Fruit fly (Drosophila melanogaster) whole organism, embryonic: Measurements from ENCODE around the gene Cdk7.

Source experiments
- Adf1 ChIP-seq: fragments of 200-800 bp; sonication (Bioruptor generic); IDR thresholded peaks from 2 replicates; pipeline ENCODE4 v1.3.6; 2022; ENCODE audit warnings: missing biosample characterization, missing genetic modification characterization
- Atf6 ChIP-seq: fragments of 200-800 bp; sonication (Bioruptor generic); IDR thresholded peaks from 2 replicates; pipeline ENCODE4 v1.3.6; 2022; ENCODE audit warnings: missing biosample characterization, missing genetic modification characterization
- CG10431 ChIP-seq: fragments of 200-800 bp; sonication (Bioruptor generic); optimal IDR thresholded peaks from 3 replicates; lab custom pipeline; 2018; ENCODE audit warnings: missing biosample characterization, mild to moderate bottlenecking, missing genetic modification characterization
- CG10462 ChIP-seq: fragments of 200-800 bp; sonication (Bioruptor generic); optimal IDR thresholded peaks from 2 replicates; lab custom pipeline; 2016; ENCODE audit warnings: missing biosample characterization, missing genetic modification characterization
- CG10543 ChIP-seq: fragments of 200-800 bp; sonication (Bioruptor generic); optimal IDR thresholded peaks from 3 replicates; lab custom pipeline; 2017; ENCODE audit warnings: missing biosample characterization, mild to moderate bottlenecking, missing genetic modification characterization, moderate library complexity
- CG11093 ChIP-seq: fragments of 200-800 bp; sonication (Bioruptor generic); IDR thresholded peaks from 3 replicates; pipeline ENCODE4 v1.3.6; 2022; ENCODE audit warnings: missing biosample characterization, missing genetic modification characterization
- CG11695 ChIP-seq: fragments of 200-800 bp; sonication (Bioruptor generic); IDR thresholded peaks from 3 replicates; pipeline ENCODE4 v1.3.6; 2022; ENCODE audit warnings: missing biosample characterization, missing genetic modification characterization
- CG11723 ChIP-seq: fragments of 200-800 bp; sonication (Bioruptor generic); optimal IDR thresholded peaks from 2 replicates; lab custom pipeline; 2017; ENCODE audit warnings: missing biosample characterization, mild to moderate bottlenecking, missing genetic modification characterization
- CG12299 ChIP-seq: fragments of 200-800 bp; sonication (Bioruptor generic); optimal IDR thresholded peaks from 2 replicates; lab custom pipeline; 2018; ENCODE audit warnings: missing biosample characterization, mild to moderate bottlenecking, missing genetic modification characterization
- CG1233 ChIP-seq: fragments of 200-800 bp; sonication (Bioruptor generic); optimal IDR thresholded peaks from 4 replicates; lab custom pipeline; 2018; ENCODE audit warnings: missing biosample characterization, mild to moderate bottlenecking, missing genetic modification characterization
- CG12659 ChIP-seq: fragments of 200-800 bp; sonication (Bioruptor generic); optimal IDR thresholded peaks from 3 replicates; lab custom pipeline; 2017; ENCODE audit warnings: mild to moderate bottlenecking, missing biosample characterization, missing genetic modification reagents, missing genetic modification characterization
- CG13296 ChIP-seq: fragments of 200-800 bp; sonication (Bioruptor generic); optimal IDR thresholded peaks from 3 replicates; lab custom pipeline; 2018; ENCODE audit warnings: missing biosample characterization, mild to moderate bottlenecking, missing genetic modification characterization
- CG13624 ChIP-seq: fragments of 200-800 bp; sonication (Bioruptor generic); optimal IDR thresholded peaks from 2 replicates; lab custom pipeline; 2016; ENCODE audit warnings: missing biosample characterization, missing genetic modification characterization
- CG14441 ChIP-seq: fragments of 200-800 bp; sonication (Bioruptor generic); IDR thresholded peaks from 2 replicates; pipeline ENCODE4 v1.3.6; 2022; ENCODE audit warnings: missing biosample characterization, missing genetic modification characterization
- CG14710 ChIP-seq: fragments of 200-800 bp; sonication (Bioruptor generic); optimal IDR thresholded peaks from 3 replicates; lab custom pipeline; 2019; ENCODE audit warnings: missing biosample characterization, mild to moderate bottlenecking, missing genetic modification characterization, moderate library complexity
- CG17328 ChIP-seq: fragments of 200-800 bp; sonication (Bioruptor generic); IDR thresholded peaks from 2 replicates; pipeline ENCODE4 v1.3.6; 2022; ENCODE audit warnings: missing biosample characterization, missing genetic modification characterization
- CG17359 ChIP-seq: fragments of 200-800 bp; sonication (Bioruptor generic); optimal IDR thresholded peaks from 3 replicates; lab custom pipeline; 2018; ENCODE audit warnings: missing biosample characterization, mild to moderate bottlenecking, missing genetic modification characterization, moderate library complexity
- CG17612 ChIP-seq: fragments of 200-800 bp; sonication (Bioruptor generic); IDR thresholded peaks from 2 replicates; pipeline ENCODE4 v1.3.6; 2022; ENCODE audit warnings: missing biosample characterization, missing genetic modification characterization
- CG2120 ChIP-seq: fragments of 200-800 bp; sonication (Bioruptor generic); optimal IDR thresholded peaks from 3 replicates; lab custom pipeline; 2016; ENCODE audit warnings: missing biosample characterization, missing genetic modification characterization
- CG2129 ChIP-seq: fragments of 200-800 bp; sonication (Bioruptor generic); IDR thresholded peaks from 2 replicates; pipeline ENCODE4 v1.3.6; 2022; ENCODE audit warnings: missing biosample characterization, missing genetic modification characterization; ENCODE audit not compliant: partially characterized antibody
- CG2202 ChIP-seq: fragments of 200-800 bp; sonication (Bioruptor generic); optimal IDR thresholded peaks from 2 replicates; lab custom pipeline; 2018; ENCODE audit warnings: missing biosample characterization, mild to moderate bottlenecking, missing genetic modification characterization
- CG30020 ChIP-seq: fragments of 200-800 bp; optimal IDR thresholded peaks from 2 replicates; lab custom pipeline; 2019; ENCODE audit warnings: missing biosample characterization, mild to moderate bottlenecking, missing genetic modification characterization, moderate library complexity
- CG3281 ChIP-seq: fragments of 200-800 bp; sonication (Bioruptor generic); optimal IDR thresholded peaks from 3 replicates; lab custom pipeline; 2017; ENCODE audit warnings: missing biosample characterization, mild to moderate bottlenecking, missing genetic modification characterization
- CG4730 ChIP-seq: fragments of 200-800 bp; sonication (Bioruptor generic); IDR thresholded peaks from 2 replicates; pipeline ENCODE4 v1.3.6; 2022; ENCODE audit warnings: missing biosample characterization, missing genetic modification characterization
- CG7357 ChIP-seq: fragments of 200-800 bp; sonication (Bioruptor generic); IDR thresholded peaks from 3 replicates; pipeline ENCODE4 v1.3.6; 2022; ENCODE audit warnings: missing biosample characterization, missing genetic modification characterization
- CG7786 ChIP-seq: fragments of 200-800 bp; sonication (Bioruptor generic); optimal IDR thresholded peaks from 2 replicates; lab custom pipeline; 2016; ENCODE audit warnings: missing biosample characterization, missing genetic modification characterization
- CHES-1-like ChIP-seq: fragments of 200-800 bp; sonication (Bioruptor generic); optimal IDR thresholded peaks from 2 replicates; lab custom pipeline; 2016; ENCODE audit warnings: missing biosample characterization, missing genetic modification characterization
- Dad ChIP-seq: fragments of 200-800 bp; sonication (Bioruptor generic); optimal IDR thresholded peaks from 3 replicates; lab custom pipeline; 2016; ENCODE audit warnings: missing biosample characterization, missing genetic modification characterization
- E2f2 ChIP-seq: fragments of 200-800 bp; sonication (Bioruptor generic); IDR thresholded peaks from 2 replicates; pipeline ENCODE4 v1.3.6; 2022; ENCODE audit warnings: missing biosample characterization, missing genetic modification characterization
- H15 ChIP-seq: fragments of 200-800 bp; sonication (Bioruptor generic); IDR thresholded peaks from 3 replicates; pipeline ENCODE4 v1.3.6; 2022; ENCODE audit warnings: missing biosample characterization, missing genetic modification characterization
- H2.0 ChIP-seq: fragments of 200-800 bp; sonication (Bioruptor generic); IDR thresholded peaks from 2 replicates; pipeline ENCODE4 v1.3.6; 2022; ENCODE audit warnings: missing biosample characterization, missing genetic modification characterization
- Hr3 ChIP-seq: fragments of 200-800 bp; sonication (Bioruptor generic); optimal IDR thresholded peaks from 3 replicates; lab custom pipeline; 2016; ENCODE audit warnings: missing biosample characterization, missing genetic modification characterization
- Lim3 ChIP-seq: fragments of 200-800 bp; sonication (Bioruptor generic); IDR thresholded peaks from 2 replicates; pipeline ENCODE4 v1.3.6; 2022; ENCODE audit warnings: missing biosample characterization, missing genetic modification characterization
- MBD-R2 ChIP-seq: fragments of 200-800 bp; sonication (Bioruptor generic); IDR thresholded peaks from 2 replicates; pipeline ENCODE4 v1.3.6; 2022; ENCODE audit warnings: missing biosample characterization, missing genetic modification characterization
- Nf-YA ChIP-seq: fragments of 200-800 bp; sonication (Bioruptor generic); IDR thresholded peaks from 2 replicates; pipeline ENCODE4 v1.3.6; 2022; ENCODE audit warnings: missing biosample characterization, missing genetic modification characterization
- Optix ChIP-seq: fragments of 200-800 bp; sonication (Bioruptor generic); IDR thresholded peaks from 3 replicates; pipeline ENCODE4 v1.3.6; 2022; ENCODE audit warnings: missing biosample characterization, missing genetic modification characterization
- bowl ChIP-seq: fragments of 200-800 bp; sonication (Bioruptor generic); IDR thresholded peaks from 2 replicates; pipeline ENCODE4 v1.3.6; 2022; ENCODE audit warnings: missing biosample characterization, missing genetic modification characterization
- cad ChIP-seq: fragments of >200 bp; optimal IDR thresholded peaks from 2 replicates; lab custom pipeline; 2017; ENCODE audit warnings: missing biosample characterization, missing genetic modification characterization
- disco-r ChIP-seq: fragments of 200-800 bp; sonication (Bioruptor generic); optimal IDR thresholded peaks from 2 replicates; lab custom pipeline; 2016; ENCODE audit warnings: missing biosample characterization, missing genetic modification characterization
- gsb ChIP-seq: fragments of 200-800 bp; sonication (Bioruptor generic); IDR thresholded peaks from 2 replicates; pipeline ENCODE4 v1.3.6; 2022; ENCODE audit warnings: missing biosample characterization, missing genetic modification characterization
- gt ChIP-seq: fragments of 200-800 bp; sonication (Bioruptor generic); IDR thresholded peaks from 2 replicates; pipeline ENCODE4 v1.3.6; 2022; ENCODE audit warnings: missing biosample characterization, missing genetic modification characterization
- jumu ChIP-seq: fragments of 200-800 bp; sonication (Bioruptor generic); optimal IDR thresholded peaks from 3 replicates; lab custom pipeline; 2016; ENCODE audit warnings: missing biosample characterization, missing genetic modification characterization
- klu ChIP-seq: fragments of 200-800 bp; sonication (Bioruptor generic); IDR thresholded peaks from 2 replicates; pipeline ENCODE4 v1.3.6; 2022; ENCODE audit warnings: missing biosample characterization, missing genetic modification characterization
- kni ChIP-seq: fragments of 200-800 bp; sonication (Bioruptor generic); optimal IDR thresholded peaks from 3 replicates; lab custom pipeline; 2017; ENCODE audit warnings: mild to moderate bottlenecking, missing biosample characterization, missing genetic modification reagents, missing genetic modification characterization
- lov ChIP-seq, 2 experiments: fragments of 200-800 bp in 1 of 2; fragments of >200 bp in 1 of 2; sonication (Bioruptor generic) in 1 of 2; IDR thresholded peaks in 1 of 2; optimal IDR thresholded peaks in 1 of 2; 2 replicates in 1 of 2; 3 replicates in 1 of 2; pipeline versions ENCODE4 v1.3.6 to Lab custom; 2017 to 2022; ENCODE audit warnings: missing biosample characterization in 1 of 2, missing genetic modification characterization in 1 of 2
- p53 ChIP-seq: fragments of 200-800 bp; sonication (Bioruptor generic); optimal IDR thresholded peaks from 2 replicates; lab custom pipeline; 2016; ENCODE audit warnings: missing biosample characterization, missing genetic modification characterization
- slbo ChIP-seq: fragments of 200-800 bp; sonication (Bioruptor generic); IDR thresholded peaks from 2 replicates; pipeline ENCODE4 v1.3.6; 2022; ENCODE audit warnings: missing biosample characterization, missing genetic modification characterization
- sob ChIP-seq: fragments of 200-800 bp; sonication (Bioruptor generic); IDR thresholded peaks from 2 replicates; pipeline ENCODE4 v1.3.6; 2022; ENCODE audit warnings: missing biosample characterization, missing genetic modification characterization
- sqz ChIP-seq: fragments of 200-800 bp; sonication (Bioruptor generic); optimal IDR thresholded peaks from 3 replicates; lab custom pipeline; 2018; ENCODE audit warnings: missing biosample characterization, mild to moderate bottlenecking, missing genetic modification characterization
- sug ChIP-seq: fragments of 200-800 bp; optimal IDR thresholded peaks from 2 replicates; lab custom pipeline; 2019; ENCODE audit warnings: missing biosample characterization, mild to moderate bottlenecking, missing genetic modification characterization, moderate library complexity
- tio ChIP-seq: fragments of 200-800 bp; sonication (Bioruptor generic); optimal IDR thresholded peaks from 2 replicates; lab custom pipeline; 2017; ENCODE audit warnings: missing biosample characterization, missing genetic modification characterization, inconsistent platforms
- ttk ChIP-seq: fragments of 200-800 bp; sonication (Bioruptor generic); IDR thresholded peaks from 2 replicates; pipeline ENCODE4 v2.1.2; 2022; ENCODE audit warnings: missing biosample characterization, missing genetic modification characterization

The Cdk7 gene

dm6 chrX:5311838-5312339 lies 3.1 kb upstream of the Cdk7 start, which contains the start of the genes TrxT and dhd (continued):
- TF ChIP-seq CG17328 (GFP tag; lab: Robert Waterston, UW) (peak; percentile 64), CG17359 (tag; lab: Kevin White, UChicago) (no peak), Hr3 (no peak), Lim3 (no peak), gt (GFP tag; lab: Robert Waterston, UW) (no peak), lov (optimal IDR thresholded peaks at IDR 0.05; lab: Kevin White, UChicago) (no peak), lov (GFP tag; IDR thresholded peaks at IDR 0.05; lab: Robert Waterston, UW) (0 out of 3 replicates have a peak, but pooled peaks have one; percentile 40), Optix (GFP tag; lab: Robert Waterston, UW) (no peak), CG13624 (GFP tag; lab: Kevin White, UChicago) (peak; percentile 45), CG7786 (no peak), CG13296 (GFP tag; lab: Kevin White, UChicago) (no peak), H2.0 (0 out of 2 replicates have a peak, but pooled peaks have one; percentile 20), CG2120 (GFP tag; lab: Kevin White, UChicago) (peak; percentile 40), CG3281 (GFP tag; lab: Kevin White, UChicago) (peak; percentile 16), klu (no peak), CG30020 (no peak), CG17612 (GFP tag; lab: Robert Waterston, UW) (no peak), Dad (GFP tag; lab: Kevin White, UChicago) (no peak), MBD-R2 (GFP tag; lab: Robert Waterston, UW) (peak; percentile 70), Adf1 (GFP tag; lab: Robert Waterston, UW) (peak; percentile 37; the same call in 1 of the 2 replicates), cad (no peak), CG14710 (peak; percentile 34), ttk (GFP tag; lab: Robert Waterston, UW) (no peak), CG11093 (GFP tag; lab: Robert Waterston, UW) (no peak), disco-r (GFP tag; lab: Kevin White, UChicago) (no peak), CG12299 (tag; lab: Kevin White, UChicago) (no peak), bowl (no peak), sob (GFP tag; lab: Robert Waterston, UW) (no peak; the same call in 1 of the 2 replicates), CG1233 (GFP tag; lab: Kevin White, UChicago) (peak; percentile 31), CG7357 (GFP tag; lab: Robert Waterston, UW) (no peak), slbo (no peak), CG2202 (tag; lab: Kevin White, UChicago) (no peak), Nf-YA (GFP tag; lab: Robert Waterston, UW) (no peak), CG11695 (GFP tag; lab: Robert Waterston, UW) (no peak), CG14441 (GFP tag; lab: Robert Waterston, UW) (peak; percentile 37; the same call in 1 of the 2 replicates), CG10431 (GFP tag; lab: Kevin White, UChicago) (no peak), Atf6 (GFP tag; lab: Robert Waterston, UW) (0 out of 2 replicates have a peak, but pooled peaks have one; percentile 29), H15 (no peak), CHES-1-like (peak; percentile 38), E2f2 (GFP tag; lab: Robert Waterston, UW) (peak; percentile 89), sug (no peak), CG12659 (peak; percentile 71), jumu (GFP tag; lab: Kevin White, UChicago) (peak; percentile 48), CG10543 (GFP tag; lab: Kevin White, UChicago) (no peak), sqz (GFP tag; lab: Kevin White, UChicago) (no peak), CG11723 (GFP tag; lab: Kevin White, UChicago) (no peak), CG4730 (GFP tag; lab: Robert Waterston, UW) (no peak), CG10462 (GFP tag; lab: Kevin White, UChicago) (no peak), CG2129 (GFP tag; lab: Robert Waterston, UW) (no peak), tio (no peak), kni (no peak), gsb (GFP tag; lab: Robert Waterston, UW) (no peak), p53 (GFP tag; lab: Kevin White, UChicago) (no peak)
